Fruit fly (Drosophila melanogaster): ENCODE measurements around the gene CG5516.

CG5516 gene

DNA sequence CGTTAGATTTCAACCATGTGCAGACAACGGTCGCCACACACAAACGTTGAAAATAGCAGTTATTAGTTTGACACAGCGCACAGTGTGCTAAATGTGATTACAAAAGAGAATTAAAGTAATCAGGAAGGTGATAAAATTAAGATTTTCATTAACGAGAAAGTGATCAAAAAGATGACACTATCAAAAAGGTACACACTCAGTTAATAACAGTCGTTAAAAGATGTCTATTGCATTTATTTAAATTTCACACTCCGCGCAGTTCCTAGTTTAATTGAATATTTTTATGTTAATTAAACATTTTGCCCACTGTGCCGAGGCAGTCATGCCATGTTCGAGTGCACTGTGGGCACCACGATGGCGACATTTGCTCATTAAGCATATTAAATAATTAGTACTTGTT is 36.5 kb upstream of the CG5516 start (continued):
- no peak for TF ChIP-seq CG31627 (GFP tag; optimal IDR thresholded peaks at IDR 0.05)
- TF ChIP-seq Sox14 (GFP tag; optimal IDR thresholded peaks at IDR 0.05), result no peak
- TF ChIP-seq CG10669 (GFP tag; optimal IDR thresholded peaks at IDR 0.05), result no peak
- no peak for TF ChIP-seq CG16779 (tag; optimal IDR thresholded peaks at IDR 0.05)
- TF ChIP-seq salr (GFP tag; optimal IDR thresholded peaks at IDR 0.05), result peak in 1 of 2 experiments; percentile 61
- TF ChIP-seq CG6808 (GFP tag; optimal IDR thresholded peaks at IDR 0.05), result no peak
- TF ChIP-seq spab (GFP tag; optimal IDR thresholded peaks at IDR 0.05), result no peak
- peak; percentile 84 for TF ChIP-seq Hr4 (GFP tag; optimal IDR thresholded peaks at IDR 0.05)
- no peak for TF ChIP-seq Blimp-1 (GFP tag; optimal IDR thresholded peaks at IDR 0.05)
- TF ChIP-seq Eip75B (GFP tag; optimal IDR thresholded peaks at IDR 0.05), result no peak
- no peak for TF ChIP-seq esn (GFP tag; optimal IDR thresholded peaks at IDR 0.05)
- no peak for TF ChIP-seq CG8632 (GFP tag; optimal IDR thresholded peaks at IDR 0.05)
- TF ChIP-seq ss (GFP tag; optimal IDR thresholded peaks at IDR 0.05), result no peak
- peak; percentile 64 for TF ChIP-seq dac (GFP tag; optimal IDR thresholded peaks at IDR 0.05)
- peak; percentile 58; the same call in 1 of the 3 replicates for TF ChIP-seq CG6163 (GFP tag; IDR thresholded peaks at IDR 0.05)
- TF ChIP-seq CG15336 (GFP tag; IDR thresholded peaks at IDR 0.05), result peak; percentile 85
- no peak for TF ChIP-seq fkh (GFP tag; optimal IDR thresholded peaks at IDR 0.05)

DNA sequence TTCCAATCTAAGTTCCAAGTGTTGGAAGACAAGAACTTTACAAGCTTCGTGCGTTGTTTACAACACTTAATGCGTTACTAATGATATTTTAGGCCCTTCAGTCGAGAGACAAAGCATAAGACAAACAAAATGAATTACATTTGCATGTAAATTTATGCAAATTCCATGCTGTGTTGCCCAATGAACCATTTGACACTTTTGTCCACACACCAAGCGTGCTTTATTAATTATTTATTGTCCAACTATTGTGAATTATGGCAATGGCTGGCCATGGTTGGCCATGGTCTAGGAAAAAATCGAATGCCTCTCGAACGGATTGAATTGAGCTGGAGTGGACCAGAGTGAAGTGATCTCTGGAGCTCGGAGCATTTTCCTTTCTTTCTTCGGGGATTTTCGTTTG is 35.6 kb upstream of the CG5516 start:
- no peak for TF ChIP-seq CG10669 (GFP tag; optimal IDR thresholded peaks at IDR 0.05)
- TF ChIP-seq net (GFP tag; optimal IDR thresholded peaks at IDR 0.05), result no peak
- no peak for TF ChIP-seq fd85E (GFP tag; optimal IDR thresholded peaks at IDR 0.05)
- TF ChIP-seq CG8632 (GFP tag; optimal IDR thresholded peaks at IDR 0.05), result no peak
- TF ChIP-seq fd59A (GFP tag; optimal IDR thresholded peaks at IDR 0.05), result no peak
- no peak for TF ChIP-seq Gug (GFP tag; IDR thresholded peaks at IDR 0.05)
- TF ChIP-seq Ets21C (GFP tag; optimal IDR thresholded peaks at IDR 0.05), result no peak
- TF ChIP-seq Ets96B (tag; optimal IDR thresholded peaks at IDR 0.05), result no peak
- TF ChIP-seq achi (GFP tag; optimal IDR thresholded peaks at IDR 0.05), result no peak
- no peak for TF ChIP-seq CG3032 (tag; optimal IDR thresholded peaks at IDR 0.05)
- no peak for TF ChIP-seq Lpt (GFP tag; optimal IDR thresholded peaks at IDR 0.05)
- no peak for TF ChIP-seq vri (GFP tag; optimal IDR thresholded peaks at IDR 0.05)
- no peak for TF ChIP-seq CG15336 (GFP tag; IDR thresholded peaks at IDR 0.05)
- no peak for TF ChIP-seq lz (GFP tag; optimal IDR thresholded peaks at IDR 0.05)
- TF ChIP-seq CG8119 (GFP tag; IDR thresholded peaks at IDR 0.05), result no peak
- no peak for TF ChIP-seq CG6163 (GFP tag; IDR thresholded peaks at IDR 0.05)
- no peak for TF ChIP-seq Blimp-1 (GFP tag; optimal IDR thresholded peaks at IDR 0.05)
- no peak for TF ChIP-seq CG34406 (GFP tag; optimal IDR thresholded peaks at IDR 0.05)
- TF ChIP-seq svp (GFP tag), result no peak

DNA sequence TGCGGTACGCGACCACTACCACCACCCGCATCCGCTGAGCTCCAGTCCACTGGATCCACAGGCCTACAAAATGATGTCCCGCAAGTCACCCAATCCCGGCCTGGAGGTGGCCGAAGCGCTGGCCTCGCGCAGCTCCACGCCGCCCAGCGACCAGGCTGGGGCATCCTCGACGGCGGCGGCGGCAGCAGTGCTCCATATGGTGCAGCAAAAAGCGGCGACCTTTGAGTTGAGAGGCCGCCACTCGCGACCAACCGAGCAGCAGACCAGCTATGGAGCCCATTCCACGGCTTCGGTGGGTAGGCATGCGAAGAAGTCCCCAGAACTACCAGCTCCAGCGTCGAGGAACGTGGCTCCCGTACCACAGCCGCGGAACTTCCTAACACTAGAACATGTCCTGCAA is 33.6 kb upstream of the CG5516 start:
- no peak for TF ChIP-seq CG3919 (GFP tag; optimal IDR thresholded peaks at IDR 0.05)
- TF ChIP-seq svp (GFP tag), result no peak
- no peak for TF ChIP-seq CG15336 (GFP tag; IDR thresholded peaks at IDR 0.05)
- no peak for TF ChIP-seq Hr4 (GFP tag; optimal IDR thresholded peaks at IDR 0.05)

DNA sequence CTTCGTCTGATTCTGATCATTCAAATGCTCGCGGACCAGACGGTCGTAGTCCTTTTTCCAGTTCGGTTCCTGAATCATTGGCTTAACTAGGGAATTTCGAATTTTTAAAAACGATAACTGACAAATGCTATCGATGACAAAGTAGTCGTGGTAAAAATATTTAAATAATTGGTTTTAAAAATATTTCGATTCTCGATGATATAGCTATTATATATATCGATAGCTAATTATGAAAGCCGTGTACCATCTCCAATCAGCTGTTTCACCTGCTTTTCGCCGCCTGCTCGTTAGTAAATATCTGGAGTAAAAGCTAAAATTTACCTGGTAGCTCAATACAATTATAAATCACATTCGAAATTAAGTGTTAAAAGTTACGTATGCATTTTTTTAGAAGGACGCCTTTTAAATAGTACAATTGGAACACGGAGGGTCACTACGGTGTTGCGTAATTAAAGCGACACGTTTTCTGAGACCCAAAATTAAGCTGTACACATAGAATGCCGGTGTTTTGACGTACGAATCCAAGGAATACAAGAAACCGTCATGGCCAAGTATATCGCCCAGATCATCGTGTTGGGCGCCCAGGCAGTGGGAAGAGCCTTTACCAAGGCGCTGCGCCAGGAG is 30.0 kb upstream of the CG5516 start, which contains the start of the genes CG5478 and blp:
CG5478 (minus strand) TSS at position 126 of the 624 bp plus-strand sequence.
blp (plus strand) TSS at position 239 of the 624 bp plus-strand sequence.
- TF ChIP-seq Eip78C (GFP tag) (peak; percentile 8), dac (GFP tag; optimal IDR thresholded peaks at IDR 0.05) (no peak), esn (GFP tag; optimal IDR thresholded peaks at IDR 0.05) (no peak), Eip75B (GFP tag; optimal IDR thresholded peaks at IDR 0.05) (no peak), fkh (GFP tag; optimal IDR thresholded peaks at IDR 0.05) (peak; percentile 37), CG11902 (GFP tag; optimal IDR thresholded peaks at IDR 0.05) (no peak), dsx (GFP tag; optimal IDR thresholded peaks at IDR 0.05; ENCODE audit: poor library complexity, severe bottlenecking) (no peak), CG6808 (GFP tag; optimal IDR thresholded peaks at IDR 0.05) (peak; percentile 73), CG15336 (GFP tag; IDR thresholded peaks at IDR 0.05) (no peak), CG3919 (GFP tag; optimal IDR thresholded peaks at IDR 0.05) (no peak)

Measured in whole organism, prepupa.